Worm (Caenorhabditis elegans) whole organism, L2 larva: Measurements from ENCODE around the gene ZC239.3.

Experiments
- C34F6.9 ChIP-seq: fragments of 150-350 bp; optimal IDR thresholded peaks from 2 replicates; lab custom pipeline; 2014; ENCODE audit warnings: missing biosample characterization, missing genetic modification characterization
- F13H6.1 ChIP-seq: sonication (generic microtip); optimal IDR thresholded peaks from 2 replicates; lab custom pipeline; 2016; ENCODE audit warnings: missing genetic modification characterization, missing compliant biosample characterization
- R02D3.7 ChIP-seq: fragments of 150-350 bp; optimal IDR thresholded peaks from 2 replicates; lab custom pipeline; 2014; ENCODE audit warnings: missing biosample characterization, missing genetic modification characterization
- Y55F3AM.14 ChIP-seq: fragments of 200-800 bp; sonication (Bioruptor generic); optimal IDR thresholded peaks from 2 replicates; lab custom pipeline; 2018; ENCODE audit warnings: mild to moderate bottlenecking, missing genetic modification characterization, missing compliant biosample characterization
- aly-2 ChIP-seq: fragments of 150-350 bp; optimal IDR thresholded peaks from 2 replicates; lab custom pipeline; 2014; ENCODE audit warnings: missing biosample characterization, missing genetic modification characterization
- blmp-1 ChIP-seq: sonication (generic microtip); optimal IDR thresholded peaks from 2 replicates; lab custom pipeline; 2017; ENCODE audit warnings: missing genetic modification characterization, mild to moderate bottlenecking, missing compliant biosample characterization, antibody characterized with exemption, moderate library complexity; ENCODE audit not compliant: insufficient read depth
- ceh-16 ChIP-seq: fragments of 150-350 bp; optimal IDR thresholded peaks from 2 replicates; lab custom pipeline; 2014; ENCODE audit warnings: missing biosample characterization, missing genetic modification characterization
- ceh-82 ChIP-seq: fragments of 150-350 bp; optimal IDR thresholded peaks from 2 replicates; lab custom pipeline; 2014; ENCODE audit warnings: missing biosample characterization, missing genetic modification characterization
- crh-2 ChIP-seq: sonication (generic microtip); optimal IDR thresholded peaks from 2 replicates; lab custom pipeline; 2017; ENCODE audit warnings: missing biosample characterization, missing genetic modification characterization
- dmd-4 ChIP-seq: sonication (generic microtip); optimal IDR thresholded peaks from 2 replicates; lab custom pipeline; 2017; ENCODE audit warnings: missing biosample characterization, missing genetic modification characterization
- fos-1 ChIP-seq: fragments of 150-350 bp; optimal IDR thresholded peaks from 2 replicates; lab custom pipeline; 2014; ENCODE audit warnings: missing biosample characterization, missing genetic modification characterization
- gmeb-1 ChIP-seq: fragments of 150-350 bp; optimal IDR thresholded peaks from 2 replicates; lab custom pipeline; 2014; ENCODE audit warnings: missing biosample characterization, missing genetic modification characterization
- lin-39 ChIP-seq: fragments of 150-350 bp; optimal IDR thresholded peaks from 2 replicates; lab custom pipeline; 2014; ENCODE audit warnings: missing biosample characterization, missing genetic modification reagents, missing genetic modification characterization
- mab-5 ChIP-seq: fragments of 150-350 bp; optimal IDR thresholded peaks from 2 replicates; lab custom pipeline; 2014; ENCODE audit warnings: missing biosample characterization, missing genetic modification characterization
- mbf-1 ChIP-seq: sonication (generic microtip); optimal IDR thresholded peaks from 2 replicates; lab custom pipeline; 2017; ENCODE audit warnings: missing biosample characterization, missing genetic modification characterization
- mdl-1 ChIP-seq, 2 experiments: fragments of 150-350 bp in 1 of 2; sonication (generic microtip) in 1 of 2; optimal IDR thresholded peaks; 2 replicates each; lab custom pipeline; 2017; ENCODE audit warnings: missing biosample characterization in 2 of 2, missing genetic modification characterization in 2 of 2
- nhr-10 ChIP-seq: sonication (generic microtip); optimal IDR thresholded peaks from 2 replicates; lab custom pipeline; 2017; ENCODE audit warnings: missing biosample characterization, missing genetic modification characterization
- nhr-11 ChIP-seq: fragments of 150-350 bp; optimal IDR thresholded peaks from 2 replicates; lab custom pipeline; 2014; ENCODE audit warnings: missing biosample characterization, missing genetic modification characterization
- nhr-12 ChIP-seq: fragments of 150-350 bp; optimal IDR thresholded peaks from 2 replicates; lab custom pipeline; 2014; ENCODE audit warnings: missing biosample characterization, missing genetic modification characterization
- nhr-129 ChIP-seq: fragments of 150-350 bp; optimal IDR thresholded peaks from 2 replicates; lab custom pipeline; 2014; ENCODE audit warnings: missing biosample characterization, missing genetic modification characterization
- nhr-23 ChIP-seq: fragments of 150-350 bp; optimal IDR thresholded peaks from 2 replicates; lab custom pipeline; 2014; ENCODE audit warnings: missing biosample characterization, missing genetic modification reagents, missing genetic modification characterization
- nhr-25 ChIP-seq: fragments of 150-350 bp; sonication (generic microtip); optimal IDR thresholded peaks from 3 replicates; lab custom pipeline; 2014; ENCODE audit warnings: missing biosample characterization, missing genetic modification characterization
- nhr-6 ChIP-seq: fragments of 150-350 bp; optimal IDR thresholded peaks from 2 replicates; lab custom pipeline; 2014; ENCODE audit warnings: missing biosample characterization, missing genetic modification characterization
- nhr-77 ChIP-seq: fragments of 150-350 bp; optimal IDR thresholded peaks from 2 replicates; lab custom pipeline; 2014; ENCODE audit warnings: missing biosample characterization, missing genetic modification characterization
- skn-1 ChIP-seq: sonication (generic microtip); optimal IDR thresholded peaks from 2 replicates; lab custom pipeline; 2017; ENCODE audit warnings: missing biosample characterization, missing genetic modification characterization
- sma-3 ChIP-seq: sonication (generic microtip); optimal IDR thresholded peaks from 2 replicates; lab custom pipeline; 2016; ENCODE audit warnings: missing genetic modification reagents, missing genetic modification characterization, missing compliant biosample characterization
- sma-9 ChIP-seq, 2 experiments: fragments of 150-350 bp in 1 of 2; sonication (generic microtip) in 1 of 2; optimal IDR thresholded peaks; 2 replicates each; lab custom pipeline; 2014 to 2016; ENCODE audit warnings: missing genetic modification characterization in 2 of 2, mild to moderate bottlenecking in 1 of 2, missing biosample characterization in 1 of 2, missing compliant biosample characterization in 1 of 2, missing genetic modification reagents in 1 of 2, moderate library complexity in 1 of 2
- unc-39 ChIP-seq: fragments of 150-350 bp; optimal IDR thresholded peaks from 2 replicates; lab custom pipeline; 2014; ENCODE audit warnings: missing biosample characterization, missing genetic modification characterization
- ztf-1 ChIP-seq: fragments of 200-800 bp; sonication (Bioruptor generic); conservative IDR thresholded peaks from 2 replicates; pipeline ENCODE4 v1.3.6; 2022; ENCODE audit warnings: missing genetic modification characterization, missing compliant biosample characterization
- ztf-11 ChIP-seq: sonication (generic microtip); optimal IDR thresholded peaks from 2 replicates; lab custom pipeline; 2017; ENCODE audit warnings: missing biosample characterization, missing genetic modification characterization

Gene ZC239.3

DNA sequence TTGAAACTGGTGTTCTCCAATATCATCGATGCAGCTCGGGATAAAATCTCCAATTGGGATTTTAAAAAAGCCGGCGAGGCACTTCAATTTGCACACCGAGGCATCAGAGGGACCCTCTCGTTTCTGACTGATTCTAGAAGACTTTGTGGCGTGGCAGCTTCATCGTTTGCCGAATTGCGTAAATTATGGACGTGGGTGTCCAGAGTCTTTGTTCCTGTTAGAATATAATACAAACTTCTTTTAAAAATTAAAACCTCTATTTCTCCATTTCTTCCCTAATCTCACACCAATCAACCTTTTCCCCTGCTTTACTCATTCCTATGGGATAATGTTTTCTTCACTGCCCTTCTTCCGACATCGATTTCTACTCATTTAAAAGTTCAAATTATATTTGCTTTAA lies 5.5 kb upstream of the ZC239.3 start, which contains the start of gene ZC239.5:
Gene ZC239.5, plus strand, starts transcription at position 301 of the 400 bp plus-strand sequence.
- TF ChIP-seq Y55F3AM.14 (no peak), lin-39 (tag; lab: Kevin White, UChicago) (no peak), skn-1 (tag; lab: Kevin White, UChicago) (no peak), F13H6.1 (tag; lab: Kevin White, UChicago) (no peak), ztf-1 (GFP tag; lab: Robert Waterston, UW) (no peak), mdl-1 (tag; optimal IDR thresholded peaks at IDR 0.05; lab: Kevin White, UChicago) (no peak)

DNA sequence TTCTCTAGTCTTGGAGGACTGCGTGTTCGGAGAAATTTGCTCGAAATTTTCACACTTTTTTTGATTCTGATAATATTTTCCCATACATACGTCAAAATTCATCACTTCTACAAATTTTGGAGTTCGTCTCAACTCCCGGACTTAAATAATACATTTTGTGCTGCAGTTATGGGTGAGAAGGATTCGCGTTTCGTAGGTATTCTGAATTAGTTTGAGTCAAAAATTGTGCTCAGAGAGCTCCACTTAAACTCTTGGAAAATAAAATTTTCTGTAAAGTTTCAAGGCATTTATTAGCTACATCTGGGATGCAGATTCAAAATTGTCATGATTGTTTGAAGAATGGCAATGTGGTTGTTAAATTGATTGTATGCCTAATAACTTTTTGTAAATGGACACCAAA lies 2.0 kb upstream of the ZC239.3 start, which contains the start of gene ZC239.4:
Gene ZC239.4, plus strand, starts transcription at position 301 of the 400 bp plus-strand sequence.
- no peak for TF ChIP-seq dmd-4 (tag; lab: Kevin White, UChicago)

DNA sequence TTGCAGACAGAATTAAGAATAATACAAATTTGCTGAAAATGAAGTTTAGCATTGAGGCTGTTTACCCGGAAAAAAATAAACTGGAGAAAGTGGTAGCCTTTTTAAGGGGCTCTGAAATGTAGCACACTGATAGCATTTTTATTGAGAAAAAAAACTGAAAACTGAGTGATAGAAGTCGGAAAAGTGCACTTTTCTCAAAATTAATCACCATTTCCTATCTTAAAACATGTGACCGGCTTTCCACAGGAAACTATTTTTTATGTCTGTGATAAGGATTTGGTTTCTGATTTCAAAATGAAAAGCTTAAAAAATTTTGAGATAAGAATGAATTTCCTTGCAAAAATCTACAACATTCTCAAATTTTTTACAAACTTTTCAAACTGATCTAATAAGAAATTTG lies 4.9 kb downstream of the ZC239.3 start, which contains the start of gene ZC239.22:
Gene ZC239.22, minus strand, starts transcription at position 101 of the 400 bp plus-strand sequence.
- TF ChIP-seq blmp-1 (tag; lab: Kevin White, UChicago) (no peak), nhr-25 (tag; lab: Kevin White, UChicago) (no peak), R02D3.7 (tag; lab: Kevin White, UChicago) (no peak), crh-2 (tag; lab: Kevin White, UChicago) (no peak), unc-39 (no peak), nhr-77 (tag; lab: Kevin White, UChicago) (no peak), ceh-82 (tag; lab: Kevin White, UChicago) (no peak), ceh-16 (tag; lab: Kevin White, UChicago) (no peak), gmeb-1 (tag; lab: Kevin White, UChicago) (no peak), C34F6.9 (tag; lab: Kevin White, UChicago) (no peak), nhr-11 (no peak), nhr-10 (tag; lab: Kevin White, UChicago) (no peak), sma-9 (GFP tag; optimal IDR thresholded peaks at IDR 0.05; lab: Kevin White, UChicago) (no peak), sma-9 (tag; optimal IDR thresholded peaks at IDR 0.05; lab: Kevin White, UChicago) (no peak), aly-2 (tag; lab: Kevin White, UChicago) (no peak), nhr-129 (no peak), skn-1 (tag; lab: Kevin White, UChicago) (no peak), ztf-11 (tag; lab: Kevin White, UChicago) (no peak), mbf-1 (tag; lab: Kevin White, UChicago) (no peak), mab-5 (tag; lab: Kevin White, UChicago) (no peak), ztf-1 (GFP tag; lab: Robert Waterston, UW) (no peak)

DNA sequence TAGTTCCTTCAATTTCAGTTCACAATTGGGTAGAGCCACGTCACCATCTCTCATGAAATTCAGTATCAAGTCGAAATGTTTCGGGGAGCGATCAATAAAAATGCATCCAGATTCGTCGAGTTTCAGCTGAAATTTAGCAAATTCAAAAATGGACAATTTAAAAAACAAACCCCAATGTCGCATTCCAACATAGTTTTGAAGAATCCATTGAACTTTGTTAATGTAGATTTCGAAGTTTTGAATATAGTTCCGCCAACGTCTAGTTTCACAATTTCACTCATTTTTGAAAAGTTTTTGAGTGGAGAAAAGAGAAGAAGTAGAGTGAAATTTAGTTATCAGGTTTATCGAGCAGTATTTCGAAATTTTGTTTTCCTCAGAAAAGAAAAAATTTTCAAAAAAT lies 5.9 kb downstream of the ZC239.3 start, which contains the start of gene ZC239.14:
Gene ZC239.14, minus strand, starts transcription at position 305 of the 400 bp plus-strand sequence.
- TF ChIP-seq unc-39: no peak
- no peak for TF ChIP-seq ceh-16 (tag; lab: Kevin White, UChicago)

DNA sequence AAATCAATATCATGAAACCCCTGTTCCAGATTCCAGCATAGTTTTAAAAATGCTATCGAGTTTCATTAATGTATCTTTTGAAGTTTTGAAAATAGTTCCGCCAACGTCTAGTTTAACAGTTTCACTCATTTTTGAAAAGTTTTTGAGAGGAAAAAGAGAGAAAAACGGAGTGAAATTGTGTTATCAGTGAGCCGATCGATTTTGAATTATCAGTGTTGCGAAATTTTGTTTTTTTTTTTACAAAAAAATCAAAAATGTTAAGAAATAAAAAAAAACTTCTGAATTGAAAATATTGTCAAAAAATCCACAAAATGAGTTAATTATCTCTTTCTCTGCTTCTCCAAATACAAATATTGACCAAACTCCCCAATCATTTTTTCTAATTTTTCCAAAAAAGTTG lies 6.8 kb downstream of the ZC239.3 start, which contains the start of gene ZC239.13:
Gene ZC239.13, minus strand, starts transcription at position 154 of the 400 bp plus-strand sequence.
- no peak for TF ChIP-seq nhr-11
- peak; percentile 5 for TF ChIP-seq fos-1 (tag; lab: Kevin White, UChicago)

DNA sequence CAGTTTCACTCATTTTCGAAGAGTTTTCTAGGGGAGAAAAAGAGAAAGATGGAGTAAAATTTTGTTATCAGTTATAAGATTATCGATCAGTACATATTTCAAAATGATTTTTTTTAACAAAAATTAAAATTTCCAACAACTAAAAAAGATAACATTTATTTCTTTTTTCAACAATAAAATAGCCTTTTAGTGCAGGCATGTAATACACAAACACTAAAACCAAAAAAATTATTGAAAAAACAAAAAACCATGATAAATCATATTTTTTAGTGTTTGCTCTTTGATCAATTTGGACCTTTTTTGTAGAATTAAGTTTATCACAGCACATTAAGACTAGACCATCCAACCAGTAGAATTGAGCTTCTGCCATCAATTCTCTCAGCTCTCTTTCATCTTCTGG lies 8.8 kb downstream of the ZC239.3 start, which contains the start of gene ZC239.15:
Gene ZC239.15, minus strand, starts transcription at position 101 of the 400 bp plus-strand sequence.
- TF ChIP-seq mab-5 (tag; lab: Kevin White, UChicago) (no peak), nhr-23 (tag; lab: Kevin White, UChicago) (no peak), crh-2 (tag; lab: Kevin White, UChicago) (no peak), sma-3 (GFP tag; lab: Kevin White, UChicago) (no peak), nhr-77 (tag; lab: Kevin White, UChicago) (no peak), nhr-6 (tag; lab: Kevin White, UChicago) (no peak), mbf-1 (tag; lab: Kevin White, UChicago) (no peak), gmeb-1 (tag; lab: Kevin White, UChicago) (no peak), nhr-12 (tag; lab: Kevin White, UChicago) (no peak)
